Fruit fly (Drosophila melanogaster): ENCODE measurements around the gene mRRF1.

Gene mRRF1

dm6 chr3L:9335711-9336110 is 28.4 kb upstream of the mRRF1 start (continued):
- TF ChIP-seq CG15336 (GFP tag; IDR thresholded peaks at IDR 0.05) (no peak), eg (GFP tag; IDR thresholded peaks at IDR 0.05) (peak; percentile 42; the same call in 1 of the 3 replicates), Ets96B (tag; optimal IDR thresholded peaks at IDR 0.05) (no peak), OdsH (GFP tag; optimal IDR thresholded peaks at IDR 0.05) (no peak), fkh (GFP tag; optimal IDR thresholded peaks at IDR 0.05) (peak; percentile 62), CG6163 (GFP tag; IDR thresholded peaks at IDR 0.05) (peak; percentile 79; the same call in 2 of the 3 replicates), Sox15 (GFP tag; optimal IDR thresholded peaks at IDR 0.05) (no peak), CG8632 (GFP tag; optimal IDR thresholded peaks at IDR 0.05) (no peak), Eip75B (GFP tag; optimal IDR thresholded peaks at IDR 0.05) (no peak), Blimp-1 (GFP tag; optimal IDR thresholded peaks at IDR 0.05) (peak; percentile 30), CG34406 (GFP tag; optimal IDR thresholded peaks at IDR 0.05) (no peak), cyc (GFP tag; optimal IDR thresholded peaks at IDR 0.05) (no peak), achi (GFP tag; optimal IDR thresholded peaks at IDR 0.05) (no peak), CG11902 (GFP tag; optimal IDR thresholded peaks at IDR 0.05) (no peak), CG1621 (tag; optimal IDR thresholded peaks at IDR 0.05) (peak; percentile 20), net (GFP tag; optimal IDR thresholded peaks at IDR 0.05) (no peak), CG10669 (GFP tag; optimal IDR thresholded peaks at IDR 0.05) (no peak), CG3919 (GFP tag; optimal IDR thresholded peaks at IDR 0.05) (peak; percentile 32)

- TF ChIP-seq Hr4 (GFP tag; optimal IDR thresholded peaks at IDR 0.05) (no peak), CG7368 (GFP tag; optimal IDR thresholded peaks at IDR 0.05) (no peak), Eip78C (GFP tag) (no peak), cyc (GFP tag; optimal IDR thresholded peaks at IDR 0.05) (no peak), CG6163 (GFP tag; IDR thresholded peaks at IDR 0.05) (0 out of 3 replicates have a peak, but pooled peaks have one; percentile 37), CG32006 (GFP tag; optimal IDR thresholded peaks at IDR 0.05) (no peak), CG9139 (GFP tag; optimal IDR thresholded peaks at IDR 0.05) (peak; percentile 38), Sox14 (GFP tag; optimal IDR thresholded peaks at IDR 0.05) (peak; percentile 48), dac (GFP tag; optimal IDR thresholded peaks at IDR 0.05) (no peak), salr (GFP tag; optimal IDR thresholded peaks at IDR 0.05) (no peak), Smox (GFP tag; optimal IDR thresholded peaks at IDR 0.05) (no peak), fd85E (GFP tag; optimal IDR thresholded peaks at IDR 0.05) (no peak), fd59A (GFP tag; optimal IDR thresholded peaks at IDR 0.05) (no peak), Eip75B (GFP tag; optimal IDR thresholded peaks at IDR 0.05) (no peak), pdm3 (GFP tag; optimal IDR thresholded peaks at IDR 0.05) (no peak), CG8319 (GFP tag; optimal IDR thresholded peaks at IDR 0.05) (no peak), CG8119 (GFP tag; IDR thresholded peaks at IDR 0.05) (no peak), CG8632 (GFP tag; optimal IDR thresholded peaks at IDR 0.05) (no peak), CG1621 (tag; optimal IDR thresholded peaks at IDR 0.05) (no peak), Ets21C (GFP tag; optimal IDR thresholded peaks at IDR 0.05) (no peak), Hr39 (GFP tag; optimal IDR thresholded peaks at IDR 0.05) (no peak), dsx (GFP tag; optimal IDR thresholded peaks at IDR 0.05; ENCODE audit: poor library complexity, severe bottlenecking) (peak; percentile 6), OdsH (GFP tag; optimal IDR thresholded peaks at IDR 0.05) (no peak), CG3919 (GFP tag; optimal IDR thresholded peaks at IDR 0.05) (no peak), CG11294 (GFP tag; IDR thresholded peaks at IDR 0.05) (no peak), Sox102F (GFP tag; optimal IDR thresholded peaks at IDR 0.05) (peak; percentile 5), lz (GFP tag; optimal IDR thresholded peaks at IDR 0.05) (no peak), CG4318 (GFP tag; optimal IDR thresholded peaks at IDR 0.05) (no peak), svp (GFP tag) (peak; percentile 72), achi (GFP tag; optimal IDR thresholded peaks at IDR 0.05) (no peak), CG3032 (tag; optimal IDR thresholded peaks at IDR 0.05) (no peak), fkh (GFP tag; optimal IDR thresholded peaks at IDR 0.05) (peak; percentile 10), CG11902 (GFP tag; optimal IDR thresholded peaks at IDR 0.05) (no peak), Gug (GFP tag; IDR thresholded peaks at IDR 0.05) (no peak), CG34406 (GFP tag; optimal IDR thresholded peaks at IDR 0.05) (no peak), topi (GFP tag; optimal IDR thresholded peaks at IDR 0.05) (no peak), CG11762 (GFP tag; optimal IDR thresholded peaks at IDR 0.05; ENCODE audit: insufficient read depth) (no peak), Lpt (GFP tag; optimal IDR thresholded peaks at IDR 0.05) (peak; percentile 26), Hr38 (GFP tag; optimal IDR thresholded peaks at IDR 0.05) (no peak), CG15336 (GFP tag; IDR thresholded peaks at IDR 0.05) (0 out of 2 replicates have a peak, but pooled peaks have one; percentile 20), CG10669 (GFP tag; optimal IDR thresholded peaks at IDR 0.05) (no peak), esn (GFP tag; optimal IDR thresholded peaks at IDR 0.05) (no peak), vri (GFP tag; optimal IDR thresholded peaks at IDR 0.05) (no peak), CG16779 (tag; optimal IDR thresholded peaks at IDR 0.05) (peak; percentile 16)
Measured at dm6 chr3L:9337942-9338468, 26.1 kb upstream of the mRRF1 start.
